Worm (Caenorhabditis elegans): ENCODE measurements around the gene K11H3.3.

ce11 chrIII:9843715-9844114 is 7.9 kb upstream of the K11H3.3 start, which contains the start of gene K11H3.5:
- TF ChIP-seq sea-1 (GFP tag; conservative IDR thresholded peaks at IDR 0.05) (no peak), B0310.2 (tag; optimal IDR thresholded peaks at IDR 0.05) (no peak)
